Fruit fly (Drosophila melanogaster) whole organism: ENCODE measurements around the gene Tsp3A.

ENCODE experiments used
- CG8478 ChIP-seq: fragments of >200 bp; optimal IDR thresholded peaks from 2 replicates; lab custom pipeline; 2018; ENCODE audit warnings: inconsistent platforms
- Dll ChIP-seq: fragments of >200 bp; optimal IDR thresholded peaks from 2 replicates; lab custom pipeline; 2017
- EcR ChIP-seq, 2 experiments: fragments of >200 bp; optimal IDR thresholded peaks; 2 replicates each; lab custom pipeline; 2017; ENCODE audit warnings: missing biosample characterization in 2 of 2, missing genetic modification characterization in 2 of 2, missing genetic modification reagents in 2 of 2
- pan ChIP-seq: fragments of >200 bp; optimal IDR thresholded peaks from 2 replicates; lab custom pipeline; 2017
- psq ChIP-seq: fragments of >200 bp; optimal IDR thresholded peaks from 2 replicates; lab custom pipeline; 2017
- usp ChIP-seq: fragments of >200 bp; optimal IDR thresholded peaks from 2 replicates; lab custom pipeline; 2017; ENCODE audit warnings: missing biosample characterization, missing genetic modification characterization, mixed read lengths

- TF ChIP-seq CG8478 (lab: Kevin White, UChicago) (no peak), usp (GFP tag; lab: Kevin White, UChicago) (no peak), psq (lab: Kevin White, UChicago) (no peak), EcR (GFP tag; optimal IDR thresholded peaks at IDR 0.05; lab: Kevin White, UChicago) (peak; percentile 91 to 98), Dll (lab: Kevin White, UChicago) (peak; percentile 63), pan (lab: Kevin White, UChicago) (no peak)
Measured at dm6 chrX:2646022-2646761, 26.7 kb upstream of the Tsp3A start.
